Fruit fly (Drosophila melanogaster) whole organism: ENCODE measurements around the gene vers.

ENCODE experiments used
- CG8478 ChIP-seq: fragments of >200 bp; optimal IDR thresholded peaks from 2 replicates; lab custom pipeline; 2018; ENCODE audit warnings: inconsistent platforms
- Dll ChIP-seq: fragments of >200 bp; optimal IDR thresholded peaks from 2 replicates; lab custom pipeline; 2017
- EcR ChIP-seq, 2 experiments: fragments of >200 bp; optimal IDR thresholded peaks; 2 replicates each; lab custom pipeline; 2017; ENCODE audit warnings: missing biosample characterization in 2 of 2, missing genetic modification characterization in 2 of 2, missing genetic modification reagents in 2 of 2
- pan ChIP-seq: fragments of >200 bp; optimal IDR thresholded peaks from 2 replicates; lab custom pipeline; 2017
- psq ChIP-seq: fragments of >200 bp; optimal IDR thresholded peaks from 2 replicates; lab custom pipeline; 2017
- usp ChIP-seq: fragments of >200 bp; optimal IDR thresholded peaks from 2 replicates; lab custom pipeline; 2017; ENCODE audit warnings: missing biosample characterization, missing genetic modification characterization, mixed read lengths

vers gene

DNA sequence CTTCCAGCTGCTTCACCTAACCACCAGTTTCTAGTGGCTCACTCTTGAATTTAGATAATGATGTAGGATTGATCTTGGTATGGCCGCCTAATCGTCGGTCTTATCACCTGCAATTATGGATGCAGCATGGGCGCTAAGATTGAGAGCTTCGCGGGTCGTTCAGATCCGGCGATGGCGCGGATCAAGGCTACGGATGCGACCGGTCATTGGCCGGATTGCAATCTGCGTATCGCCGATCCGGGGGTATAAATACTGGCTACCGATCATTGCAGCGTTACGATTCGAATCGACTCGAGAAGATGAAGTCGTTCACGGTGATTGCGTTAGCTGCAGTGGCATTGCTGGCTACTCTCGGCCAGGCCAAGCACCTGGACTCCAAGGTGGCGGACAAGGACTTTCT lies 13.2 kb downstream of the vers start, which contains the start of gene Lsp2:
Gene Lsp2 (plus strand): TSS at position 283 of the 400 bp plus-strand sequence.
- no peak for TF ChIP-seq pan (lab: Kevin White, UChicago)
- no peak for TF ChIP-seq CG8478 (lab: Kevin White, UChicago)
- no peak for TF ChIP-seq psq (lab: Kevin White, UChicago)
- TF ChIP-seq Dll (lab: Kevin White, UChicago) = no peak

DNA sequence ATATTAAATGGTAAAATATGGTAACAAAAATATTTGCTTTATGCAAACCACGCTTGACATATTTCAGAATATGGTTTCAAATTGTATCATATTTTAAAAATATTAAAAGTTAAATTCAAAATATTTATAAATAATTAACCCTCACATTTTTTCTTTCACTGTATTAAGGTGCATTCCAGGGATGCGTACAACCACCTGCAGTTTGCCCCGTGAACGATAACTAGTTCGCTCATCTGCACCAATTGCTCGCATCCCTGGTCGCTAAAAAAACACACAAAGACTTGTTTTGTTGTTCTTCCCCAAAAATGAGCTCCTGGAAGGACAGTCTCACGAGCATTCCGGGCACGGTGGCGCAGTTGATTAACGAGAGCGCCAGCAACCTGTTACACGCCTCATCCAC lies 16.0 kb downstream of the vers start, which contains the start of gene DEF8:
Gene DEF8 (plus strand): TSS at position 229 of the 400 bp plus-strand sequence.
- TF ChIP-seq psq (lab: Kevin White, UChicago) (no peak), pan (lab: Kevin White, UChicago) (no peak), CG8478 (lab: Kevin White, UChicago) (no peak), usp (GFP tag; lab: Kevin White, UChicago) (no peak), Dll (lab: Kevin White, UChicago) (no peak)

DNA sequence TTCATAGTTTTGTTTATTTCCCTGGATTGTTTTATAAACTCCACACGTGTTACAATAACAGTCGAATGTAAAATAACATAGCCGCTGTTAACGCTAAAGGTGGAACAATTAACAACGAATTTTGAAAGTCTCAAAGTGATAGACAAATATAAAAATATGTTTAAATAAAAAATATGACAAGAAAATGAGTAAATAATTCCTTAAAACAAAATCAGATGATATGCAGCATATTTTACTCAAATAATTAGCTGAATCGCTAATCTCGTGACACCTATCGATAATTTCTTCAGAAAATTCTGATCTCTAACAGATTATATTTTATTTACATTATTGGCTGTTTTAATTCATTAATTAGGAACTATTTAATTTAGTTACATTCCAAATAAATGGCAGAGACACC lies 20.7 kb downstream of the vers start, which contains the start of the genes CG5645 and Atg12:
Gene CG5645 (minus strand): TSS at position 77 of the 400 bp plus-strand sequence.
Gene Atg12 (plus strand): TSS at position 338 of the 400 bp plus-strand sequence.
- no peak for TF ChIP-seq Dll (lab: Kevin White, UChicago)
- TF ChIP-seq EcR (GFP tag; optimal IDR thresholded peaks at IDR 0.05; lab: Kevin White, UChicago) = no peak
- no peak for TF ChIP-seq usp (GFP tag; lab: Kevin White, UChicago)
- TF ChIP-seq pan (lab: Kevin White, UChicago) = no peak
- no peak for TF ChIP-seq psq (lab: Kevin White, UChicago)
- TF ChIP-seq CG8478 (lab: Kevin White, UChicago) = no peak

DNA sequence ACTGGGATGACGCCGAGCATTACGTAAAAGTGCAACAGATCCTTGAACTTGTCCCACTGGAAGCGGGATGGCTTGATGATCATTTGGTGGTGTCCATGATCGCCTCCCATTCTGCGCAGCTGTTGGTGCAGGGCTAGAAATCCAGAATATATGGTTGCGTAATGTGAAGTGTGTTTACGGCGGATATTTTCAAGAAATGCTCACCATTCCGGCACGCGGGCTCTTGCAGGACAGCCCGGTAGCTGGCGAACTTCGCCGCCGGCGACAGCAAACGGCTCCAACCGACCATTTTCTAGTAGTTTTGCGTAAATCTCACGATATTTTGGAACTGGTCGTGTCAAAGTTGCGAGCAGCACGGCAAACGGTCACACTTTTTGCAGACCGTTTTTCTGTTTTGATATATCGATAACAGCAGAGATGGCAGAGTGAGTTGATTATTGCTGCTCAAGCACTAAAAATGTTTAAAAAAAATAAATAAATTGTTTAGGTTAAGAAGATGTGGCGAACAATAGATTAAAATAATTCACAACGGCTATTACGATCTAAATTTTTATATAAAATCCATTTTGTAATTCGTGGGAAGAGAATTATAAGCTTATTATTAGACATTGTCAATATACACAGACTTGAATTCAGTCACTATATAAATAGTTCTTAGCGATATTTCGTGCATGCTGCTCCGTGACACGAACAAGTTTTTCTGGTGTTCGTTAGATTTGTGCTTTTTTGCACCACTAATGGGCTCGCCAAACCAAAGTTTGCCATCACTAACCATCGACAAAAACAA lies 22.4 kb downstream of the vers start, which contains the start of the genes ND-SGDH and RhoGAP68F:
Gene ND-SGDH (minus strand): TSS at position 472 of the 787 bp plus-strand sequence.
Gene RhoGAP68F (plus strand): TSS at position 756 of the 787 bp plus-strand sequence.
- TF ChIP-seq CG8478 (lab: Kevin White, UChicago) (no peak), pan (lab: Kevin White, UChicago) (no peak), EcR (GFP tag; optimal IDR thresholded peaks at IDR 0.05; lab: Kevin White, UChicago) (no peak), Dll (lab: Kevin White, UChicago) (no peak), psq (lab: Kevin White, UChicago) (no peak), usp (GFP tag; lab: Kevin White, UChicago) (no peak)

DNA sequence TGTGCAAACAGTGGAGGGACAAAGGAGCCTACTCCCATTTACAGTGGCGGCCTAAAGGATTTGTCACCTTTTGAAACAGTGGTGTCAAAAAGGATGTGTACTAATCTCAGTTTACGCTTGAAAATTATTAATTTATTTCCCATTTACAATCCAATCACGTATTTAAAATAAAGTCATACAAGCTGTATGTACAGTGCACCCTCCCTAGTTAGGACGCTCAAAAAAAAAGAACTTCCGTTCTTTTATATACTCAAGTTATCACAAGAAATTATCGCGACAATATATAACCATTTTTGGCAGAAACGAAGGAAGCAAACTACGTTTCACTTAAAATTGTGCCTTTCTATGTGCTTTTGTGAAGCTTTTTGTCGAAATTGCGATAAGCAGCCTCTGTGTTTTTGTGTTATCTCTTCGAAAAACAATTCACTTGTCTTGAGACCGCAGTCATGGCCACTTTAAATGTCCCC lies 23.4 kb downstream of the vers start:
- no peak for TF ChIP-seq pan (lab: Kevin White, UChicago)
- TF ChIP-seq psq (lab: Kevin White, UChicago) = no peak
- TF ChIP-seq usp (GFP tag; lab: Kevin White, UChicago) = no peak
- no peak for TF ChIP-seq EcR (GFP tag; optimal IDR thresholded peaks at IDR 0.05; lab: Kevin White, UChicago)
- no peak for TF ChIP-seq CG8478 (lab: Kevin White, UChicago)
- TF ChIP-seq Dll (lab: Kevin White, UChicago) = no peak

DNA sequence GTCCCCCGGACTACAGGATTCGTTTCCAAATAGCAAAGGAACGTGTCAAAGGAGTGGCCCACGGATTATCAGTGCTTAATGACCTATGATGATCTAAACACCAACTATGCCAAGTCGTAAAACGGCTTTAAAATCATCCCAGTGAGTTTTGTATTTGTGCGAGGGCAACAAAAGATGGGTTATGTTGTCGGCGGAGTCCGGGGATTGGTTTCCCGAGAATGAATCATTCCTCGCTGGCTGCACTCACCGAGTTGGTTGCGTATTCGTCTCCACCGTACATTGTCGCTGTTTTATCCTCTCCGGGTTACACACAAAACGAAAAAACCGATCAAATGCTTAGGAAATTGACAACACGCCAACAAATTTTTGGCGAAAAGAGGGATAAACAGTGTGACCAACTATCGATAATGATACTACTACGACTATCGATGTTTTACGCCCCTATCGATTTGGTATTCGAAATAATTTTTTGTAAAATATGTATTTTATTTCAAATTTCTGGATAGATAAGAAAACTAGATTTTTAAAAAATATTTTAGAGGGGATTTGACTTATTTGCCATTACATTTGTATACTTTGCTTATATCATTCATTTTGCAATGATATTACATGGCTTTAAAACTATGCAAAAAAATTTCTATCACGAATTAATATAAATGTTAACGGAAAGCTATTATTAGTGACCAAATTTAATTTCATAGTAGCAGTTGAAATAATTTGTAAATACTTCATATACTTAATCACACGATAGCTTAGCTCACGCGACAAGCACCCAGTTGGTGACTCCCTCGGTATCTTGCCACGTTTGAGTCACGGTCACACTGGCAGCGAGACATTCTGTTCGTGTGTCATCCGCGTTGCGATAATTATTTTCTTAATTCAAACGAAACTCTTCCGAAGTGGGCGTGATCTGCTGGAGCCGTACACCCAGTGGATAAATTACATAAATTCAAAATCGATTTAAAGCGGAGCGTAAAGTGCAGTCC lies 30.1 kb downstream of the vers start, which contains the start of the genes eIF3l and Nrx-IV:
Gene eIF3l (minus strand): TSS at position 389 of the 986 bp plus-strand sequence.
Gene Nrx-IV (plus strand): TSS at position 811 of the 986 bp plus-strand sequence.
- TF ChIP-seq usp (GFP tag; lab: Kevin White, UChicago) (no peak), Dll (lab: Kevin White, UChicago) (no peak), EcR (GFP tag; optimal IDR thresholded peaks at IDR 0.05; lab: Kevin White, UChicago) (no peak), pan (lab: Kevin White, UChicago) (no peak), CG8478 (lab: Kevin White, UChicago) (no peak), psq (lab: Kevin White, UChicago) (no peak)

DNA sequence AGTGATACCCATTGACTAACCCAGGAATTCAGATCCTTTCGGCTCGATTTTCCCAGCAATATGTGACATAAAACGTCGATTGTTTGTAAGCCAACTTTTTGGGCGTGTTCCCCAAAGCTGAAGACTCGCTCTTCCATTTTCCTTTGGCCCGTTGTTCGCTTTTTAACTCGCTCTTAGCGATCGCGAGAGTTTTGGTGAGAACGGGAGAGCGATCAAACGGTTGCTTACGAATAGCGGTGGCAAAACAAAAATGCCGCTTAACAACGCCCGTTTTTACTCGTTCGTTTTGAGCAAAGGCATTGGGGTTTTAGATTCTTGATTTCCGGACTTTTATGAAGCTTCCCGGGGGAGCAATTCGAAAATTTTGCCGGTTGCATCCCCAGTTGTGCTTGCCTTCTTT lies 31.1 kb downstream of the vers start:
- TF ChIP-seq usp (GFP tag; lab: Kevin White, UChicago) (no peak), Dll (lab: Kevin White, UChicago) (no peak), CG8478 (lab: Kevin White, UChicago) (no peak), EcR (GFP tag; optimal IDR thresholded peaks at IDR 0.05; lab: Kevin White, UChicago) (no peak), psq (lab: Kevin White, UChicago) (no peak), pan (lab: Kevin White, UChicago) (no peak)

DNA sequence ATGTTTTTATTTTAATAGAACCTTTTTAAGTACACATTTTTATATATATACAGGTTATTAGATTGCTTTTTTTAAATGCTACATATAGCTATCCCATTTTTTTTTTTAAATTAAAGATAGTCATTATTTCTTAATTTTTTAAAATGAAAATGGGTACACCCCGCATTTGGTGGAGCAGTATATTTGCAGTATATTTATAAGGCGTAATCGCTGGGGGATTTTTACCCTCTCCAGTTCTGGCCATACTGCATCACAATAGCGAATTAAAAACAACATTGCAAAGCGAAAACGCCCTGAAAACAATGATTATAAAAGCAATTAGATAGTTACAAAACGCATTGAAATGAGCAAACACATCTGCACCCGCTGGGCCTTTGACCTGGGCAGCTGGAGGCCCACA lies 33.1 kb downstream of the vers start, which contains the start of gene CG32099:
Gene CG32099 (plus strand): TSS at position 250 of the 400 bp plus-strand sequence.
- TF ChIP-seq usp (GFP tag; lab: Kevin White, UChicago) (no peak), pan (lab: Kevin White, UChicago) (no peak), EcR (GFP tag; optimal IDR thresholded peaks at IDR 0.05; lab: Kevin White, UChicago) (no peak), Dll (lab: Kevin White, UChicago) (no peak), CG8478 (lab: Kevin White, UChicago) (no peak), psq (lab: Kevin White, UChicago) (no peak)

DNA sequence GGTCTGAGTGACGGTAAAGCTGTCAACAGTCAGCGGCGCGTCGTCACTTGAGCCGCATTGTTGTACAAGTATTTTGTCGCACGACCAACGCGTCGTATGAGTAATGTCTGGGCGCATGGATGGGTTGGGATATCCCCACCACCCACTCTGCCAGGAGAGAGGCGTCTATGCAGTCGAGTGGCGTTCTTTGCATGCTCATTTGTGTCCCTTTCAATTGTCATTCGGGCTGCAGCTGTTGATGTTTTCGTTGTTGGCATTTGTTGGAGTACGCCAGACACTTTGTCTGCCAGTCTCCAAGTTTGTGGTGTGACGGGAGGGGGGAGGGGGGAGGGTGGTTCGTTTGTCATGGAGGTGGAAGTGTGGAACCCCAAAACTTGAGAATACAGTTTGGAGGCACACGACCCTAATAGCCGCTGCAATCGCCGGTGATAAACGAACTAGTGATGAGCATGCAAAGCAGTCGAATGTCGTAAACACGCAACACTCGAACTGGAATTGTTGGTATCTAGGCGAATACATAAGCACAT lies 46.3 kb downstream of the vers start:
- TF ChIP-seq psq (lab: Kevin White, UChicago) (no peak), usp (GFP tag; lab: Kevin White, UChicago) (no peak), CG8478 (lab: Kevin White, UChicago) (no peak), Dll (lab: Kevin White, UChicago) (no peak), EcR (GFP tag; optimal IDR thresholded peaks at IDR 0.05; lab: Kevin White, UChicago) (no peak), pan (lab: Kevin White, UChicago) (no peak)

DNA sequence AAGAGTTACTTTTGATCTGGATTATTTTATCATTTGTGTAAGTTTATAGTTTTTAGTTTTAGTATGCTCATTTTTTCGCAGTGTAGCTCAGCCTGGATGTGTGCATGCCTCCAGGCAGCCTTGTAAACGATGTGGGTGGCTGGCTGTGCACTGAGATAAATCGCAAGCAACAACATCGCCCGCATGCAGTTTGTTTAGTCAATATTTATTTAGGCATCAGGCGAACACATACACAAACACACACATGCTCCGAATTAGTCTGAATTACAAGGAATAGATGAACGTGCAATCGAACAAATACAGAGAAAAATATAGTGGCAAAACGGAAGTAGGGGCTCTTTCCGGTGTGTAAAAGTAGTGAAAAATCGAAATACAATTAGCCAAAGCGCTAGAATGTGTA lies 47.2 kb downstream of the vers start:
- no peak for TF ChIP-seq psq (lab: Kevin White, UChicago)
- TF ChIP-seq usp (GFP tag; lab: Kevin White, UChicago) = no peak
- TF ChIP-seq Dll (lab: Kevin White, UChicago) = no peak
- no peak for TF ChIP-seq CG8478 (lab: Kevin White, UChicago)
- no peak for TF ChIP-seq EcR (GFP tag; optimal IDR thresholded peaks at IDR 0.05; lab: Kevin White, UChicago)
- no peak for TF ChIP-seq pan (lab: Kevin White, UChicago)
